Worm (Caenorhabditis elegans) whole organism, L4/young adult: Measurements from ENCODE around the gene F56B3.4.

Experiments used
- W03F9.2 ChIP-seq: fragments of 150-350 bp; optimal IDR thresholded peaks from 2 replicates; lab custom pipeline; 2014; ENCODE audit warnings: missing biosample characterization, missing genetic modification characterization
- dao-5 ChIP-seq: sonication (generic microtip); optimal IDR thresholded peaks from 2 replicates; lab custom pipeline; 2016; ENCODE audit warnings: missing genotype, missing genetic modification characterization, moderate library complexity, missing compliant biosample characterization
- him-1 ChIP-seq: sonication (generic microtip); optimal IDR thresholded peaks from 2 replicates; lab custom pipeline; 2016; ENCODE audit warnings: missing genotype, missing genetic modification reagents, missing genetic modification characterization, missing compliant biosample characterization

DNA sequence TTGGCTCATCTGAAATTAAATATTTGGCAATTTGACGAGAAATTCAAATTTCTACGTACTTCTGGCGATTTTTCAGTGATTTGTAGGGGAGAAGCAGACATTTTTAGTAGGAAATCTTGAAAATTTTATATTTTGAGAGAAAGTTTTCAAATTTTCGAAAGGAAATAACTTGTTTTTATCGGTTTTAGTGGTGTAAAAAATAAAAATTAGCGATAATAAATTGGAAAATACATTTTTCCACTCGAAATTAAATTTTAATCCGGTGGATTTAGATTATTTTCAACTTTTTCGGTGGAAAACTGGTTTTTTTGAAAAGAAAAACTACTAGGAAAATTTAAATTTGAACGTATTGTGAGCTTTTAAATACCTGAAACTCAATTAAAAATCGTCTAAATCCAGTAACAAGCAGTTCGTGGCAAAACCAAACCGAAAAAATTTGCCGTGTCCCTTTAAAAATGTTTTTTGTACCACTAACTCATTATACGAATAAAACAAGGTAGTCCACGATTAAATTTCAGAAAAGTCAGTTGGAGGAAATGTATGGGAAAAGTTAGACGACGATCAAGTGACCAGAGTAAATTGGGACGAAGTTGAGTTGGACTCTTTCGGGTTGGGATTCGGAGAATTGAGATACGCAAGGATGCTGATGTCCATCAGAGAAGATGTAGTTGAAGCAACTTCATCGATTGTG lies 37.9 kb upstream of the F56B3.4 start, which contains the start of the genes madf-1 and Y55F3BR.10:
- no peak for TF ChIP-seq him-1
- TF ChIP-seq W03F9.2 = no peak
- TF ChIP-seq dao-5 (tag; lab: Kevin White, UChicago) = no peak
